Fruit fly (Drosophila melanogaster): ENCODE data around the gene CG14565.

The CG14565 gene

DNA sequence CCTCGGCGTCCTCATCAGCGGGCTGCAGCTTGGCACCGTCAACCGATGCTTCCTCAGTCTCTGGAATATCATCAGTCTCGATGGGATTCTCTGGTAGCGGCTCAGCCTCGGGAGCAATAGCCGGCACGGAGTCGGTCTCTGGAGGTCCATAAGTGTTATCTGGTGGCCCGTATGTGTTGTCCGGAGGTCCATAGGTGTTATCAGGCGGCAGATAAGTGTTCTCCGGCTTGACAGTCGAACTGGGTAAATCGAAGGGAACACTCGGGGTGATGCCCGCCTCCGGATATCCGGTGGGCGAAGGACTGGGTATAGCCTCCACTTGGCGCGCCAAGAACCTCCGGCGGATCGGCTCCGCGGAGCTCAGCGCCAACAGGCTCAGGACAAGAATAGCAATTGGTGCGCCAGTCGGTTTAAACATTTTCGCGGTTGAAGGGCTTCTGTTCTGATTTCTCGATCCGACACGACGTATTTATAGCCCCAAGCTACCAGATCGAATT lies 12.9 kb downstream of the CG14565 start, which contains the start of gene CG14569:
TSS of gene CG14569 (minus strand) at position 447 of the 497 bp plus-strand sequence.
- TF ChIP-seq CG12605 (GFP tag; IDR thresholded peaks at IDR 0.05) (no peak), CG34367 (tag; optimal IDR thresholded peaks at IDR 0.05) (no peak), CG4496 (GFP tag; IDR thresholded peaks at IDR 0.05) (no peak), CG15710 (tag; optimal IDR thresholded peaks at IDR 0.05) (no peak), CG8159 (tag; optimal IDR thresholded peaks at IDR 0.05) (no peak), CG10348 (GFP tag; IDR thresholded peaks at IDR 0.05) (no peak), CG14655 (GFP tag; optimal IDR thresholded peaks at IDR 0.05) (no peak), D1 (tag; optimal IDR thresholded peaks at IDR 0.05) (no peak), CG32121 (GFP tag; IDR thresholded peaks at IDR 0.05) (no peak), Ets98B (GFP tag; IDR thresholded peaks at IDR 0.05) (no peak), gl (tag; optimal IDR thresholded peaks at IDR 0.05) (no peak), CG13204 (GFP tag; optimal IDR thresholded peaks at IDR 0.05) (no peak), rn (GFP tag; IDR thresholded peaks at IDR 0.05) (no peak), CG8301 (tag; optimal IDR thresholded peaks at IDR 0.05) (no peak), Snoo (tag; optimal IDR thresholded peaks at IDR 0.05) (no peak), Pif1B (GFP tag; optimal IDR thresholded peaks at IDR 0.05) (no peak), EcR (GFP tag; optimal IDR thresholded peaks at IDR 0.05) (no peak)

DNA sequence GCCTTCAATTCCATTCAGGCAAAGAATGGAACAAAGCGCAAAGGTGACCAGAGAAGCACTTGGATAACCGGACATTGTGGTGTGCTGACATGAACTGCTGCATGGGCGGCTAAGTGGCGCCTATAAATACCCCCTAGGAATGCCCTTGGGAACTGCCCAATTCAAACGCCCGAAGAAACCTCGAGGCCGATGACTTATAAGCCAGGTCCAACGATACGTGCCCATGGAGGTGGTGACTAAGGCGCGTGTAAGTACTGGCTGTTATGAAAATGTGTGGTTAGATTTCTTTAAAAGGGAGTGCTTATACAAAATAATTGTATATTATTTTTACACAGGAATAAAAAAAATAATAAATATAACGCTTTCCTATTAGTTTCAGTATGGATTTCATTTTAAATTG lies 13.7 kb downstream of the CG14565 start, which contains the start of gene CG14570:
TSS of gene CG14570 (minus strand) at position 101 of the 400 bp plus-strand sequence.
- TF ChIP-seq CG8159 (tag; optimal IDR thresholded peaks at IDR 0.05) (no peak), CG15710 (tag; optimal IDR thresholded peaks at IDR 0.05) (no peak), D1 (tag; optimal IDR thresholded peaks at IDR 0.05) (no peak), fd96Ca (GFP tag; IDR thresholded peaks at IDR 0.05) (no peak), CG14655 (GFP tag; optimal IDR thresholded peaks at IDR 0.05) (no peak), Pif1B (GFP tag; optimal IDR thresholded peaks at IDR 0.05) (no peak), CG34367 (tag; optimal IDR thresholded peaks at IDR 0.05) (no peak), CG9948 (tag; optimal IDR thresholded peaks at IDR 0.05) (no peak), CG32121 (GFP tag; IDR thresholded peaks at IDR 0.05) (no peak), gl (tag; optimal IDR thresholded peaks at IDR 0.05) (no peak), EcR (GFP tag; optimal IDR thresholded peaks at IDR 0.05) (no peak), CG4496 (GFP tag; IDR thresholded peaks at IDR 0.05) (no peak), CG13204 (GFP tag; optimal IDR thresholded peaks at IDR 0.05) (no peak), CG8301 (tag; optimal IDR thresholded peaks at IDR 0.05) (no peak), Ets98B (GFP tag; IDR thresholded peaks at IDR 0.05) (no peak), Snoo (tag; optimal IDR thresholded peaks at IDR 0.05) (no peak), CG12605 (GFP tag; IDR thresholded peaks at IDR 0.05) (no peak), CG10348 (GFP tag; IDR thresholded peaks at IDR 0.05) (no peak), rn (GFP tag; IDR thresholded peaks at IDR 0.05) (no peak), CG17806 (tag; optimal IDR thresholded peaks at IDR 0.05) (no peak)

DNA sequence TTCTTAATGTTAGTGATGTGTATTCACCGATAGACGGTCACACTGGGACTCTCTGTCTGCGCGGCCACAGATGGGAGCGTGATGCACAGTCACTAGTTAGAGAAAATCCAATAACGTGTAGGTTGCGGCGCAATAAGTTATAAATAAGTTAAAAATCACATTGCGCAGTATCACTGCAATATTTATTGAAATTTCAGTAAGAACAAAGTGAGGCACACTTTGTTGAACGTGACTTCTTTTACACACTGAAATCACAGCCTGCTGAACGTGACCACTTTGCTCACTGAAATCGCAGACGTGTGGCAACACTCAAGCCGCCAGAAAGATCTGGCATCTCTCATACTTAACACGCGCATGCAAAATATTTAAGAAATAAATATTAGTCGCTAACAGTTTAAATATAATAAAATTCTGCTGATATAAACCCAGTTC lies 15.4 kb downstream of the CG14565 start, which contains the start of the genes CG11247 and Polr2H:
TSS of gene CG11247 (minus strand) at position 191 of the 432 bp plus-strand sequence.
TSS of gene Polr2H (plus strand) at position 317 of the 432 bp plus-strand sequence.
- TF ChIP-seq CG15710 (tag; optimal IDR thresholded peaks at IDR 0.05), result peak; percentile 81
- peak; percentile 63 for TF ChIP-seq D1 (tag; optimal IDR thresholded peaks at IDR 0.05)
- TF ChIP-seq rn (GFP tag; IDR thresholded peaks at IDR 0.05), result peak; percentile 87
- TF ChIP-seq CG34367 (tag; optimal IDR thresholded peaks at IDR 0.05), result peak; percentile 77
- peak; percentile 44 for TF ChIP-seq gl (tag; optimal IDR thresholded peaks at IDR 0.05)
- peak; percentile 87 for TF ChIP-seq CG32121 (GFP tag; IDR thresholded peaks at IDR 0.05)
- TF ChIP-seq CG4496 (GFP tag; IDR thresholded peaks at IDR 0.05), result peak; percentile 92
- peak; percentile 78 for TF ChIP-seq CG17806 (tag; optimal IDR thresholded peaks at IDR 0.05)
- no peak for TF ChIP-seq EcR (GFP tag; optimal IDR thresholded peaks at IDR 0.05)
- TF ChIP-seq CG8301 (tag; optimal IDR thresholded peaks at IDR 0.05), result peak; percentile 80
- TF ChIP-seq fd96Ca (GFP tag; IDR thresholded peaks at IDR 0.05), result peak; percentile 94
- TF ChIP-seq CG9948 (tag; optimal IDR thresholded peaks at IDR 0.05), result peak; percentile 81
- TF ChIP-seq CG12605 (GFP tag; IDR thresholded peaks at IDR 0.05), result peak; percentile 63; the same call in 1 of the 2 replicates
- no peak for TF ChIP-seq CG13204 (GFP tag; optimal IDR thresholded peaks at IDR 0.05)
- peak; percentile 82 for TF ChIP-seq Pif1A (GFP tag; optimal IDR thresholded peaks at IDR 0.05)
- TF ChIP-seq Snoo (tag; optimal IDR thresholded peaks at IDR 0.05), result peak; percentile 74
- peak; percentile 79 for TF ChIP-seq CG14655 (GFP tag; optimal IDR thresholded peaks at IDR 0.05)
- TF ChIP-seq CG10348 (GFP tag; IDR thresholded peaks at IDR 0.05), result peak; percentile 83
- TF ChIP-seq Pif1B (GFP tag; optimal IDR thresholded peaks at IDR 0.05), result peak; percentile 68
- peak; percentile 75 for TF ChIP-seq CG8159 (tag; optimal IDR thresholded peaks at IDR 0.05)
- peak; percentile 89 for TF ChIP-seq Ets98B (GFP tag; IDR thresholded peaks at IDR 0.05)

DNA sequence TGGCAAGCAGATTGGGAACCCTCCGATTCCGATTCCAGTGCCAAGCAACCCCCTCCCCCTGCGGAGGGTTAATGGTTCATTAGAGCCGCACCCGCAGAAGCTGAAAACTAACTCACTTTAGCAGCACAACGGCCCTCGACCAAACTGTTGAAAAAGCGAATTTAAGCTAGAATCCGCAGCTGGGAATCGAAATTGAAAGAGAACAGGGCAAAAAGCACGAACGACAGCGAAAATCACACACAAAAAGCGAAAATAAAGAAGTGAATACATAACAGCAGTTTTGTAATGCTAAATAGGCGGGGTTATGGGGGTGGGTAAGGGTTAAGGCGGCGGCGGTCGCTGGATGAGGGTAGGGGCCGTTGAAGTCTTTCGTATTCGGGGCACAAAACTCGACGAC lies 16.3 kb downstream of the CG14565 start:
- TF ChIP-seq EcR (GFP tag; optimal IDR thresholded peaks at IDR 0.05) (no peak), CG4496 (GFP tag; IDR thresholded peaks at IDR 0.05) (no peak), CG17806 (tag; optimal IDR thresholded peaks at IDR 0.05) (no peak), CG9948 (tag; optimal IDR thresholded peaks at IDR 0.05) (no peak), fd96Ca (GFP tag; IDR thresholded peaks at IDR 0.05) (no peak), Pif1B (GFP tag; optimal IDR thresholded peaks at IDR 0.05) (no peak), CG15710 (tag; optimal IDR thresholded peaks at IDR 0.05) (no peak), gl (tag; optimal IDR thresholded peaks at IDR 0.05) (no peak), D1 (tag; optimal IDR thresholded peaks at IDR 0.05) (no peak), rn (GFP tag; IDR thresholded peaks at IDR 0.05) (no peak), CG12605 (GFP tag; IDR thresholded peaks at IDR 0.05) (no peak), CG34367 (tag; optimal IDR thresholded peaks at IDR 0.05) (no peak)

DNA sequence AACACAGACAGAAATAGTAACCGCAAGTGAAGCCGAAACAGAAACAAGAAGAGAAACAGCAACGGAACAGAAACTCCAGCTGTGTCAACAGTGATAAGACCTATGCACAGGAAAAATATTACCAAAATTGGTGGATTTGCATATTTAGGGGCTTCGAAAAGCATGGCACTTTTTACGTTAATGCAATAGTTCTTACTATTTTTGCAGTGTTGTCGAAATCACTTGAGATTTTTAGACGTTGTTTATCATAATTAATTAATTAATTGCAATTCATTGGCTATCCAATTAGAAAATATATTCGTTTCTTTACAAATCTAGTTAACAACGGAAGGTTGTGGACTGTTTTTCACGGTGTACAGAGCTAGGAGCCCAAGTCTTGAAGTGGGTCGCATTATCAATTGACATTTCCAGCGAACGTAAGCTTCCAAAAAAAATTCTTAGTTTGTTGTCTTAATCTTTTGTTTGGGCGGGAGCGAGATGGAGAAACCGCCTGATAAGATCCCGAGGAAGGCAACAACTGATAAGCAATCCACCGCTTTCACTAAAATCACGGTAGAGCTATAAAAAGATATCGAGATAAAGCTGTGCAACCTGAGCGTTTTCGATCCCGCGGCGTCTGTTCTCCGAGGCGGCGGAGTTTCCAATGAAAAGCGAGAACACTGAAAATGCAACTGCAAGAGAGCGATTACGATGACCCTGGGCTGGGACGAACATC lies 16.9 kb downstream of the CG14565 start:
- TF ChIP-seq CG8159 (tag; optimal IDR thresholded peaks at IDR 0.05) (no peak), CG34367 (tag; optimal IDR thresholded peaks at IDR 0.05) (no peak), gl (tag; optimal IDR thresholded peaks at IDR 0.05) (no peak), CG13204 (GFP tag; optimal IDR thresholded peaks at IDR 0.05) (no peak), fd96Ca (GFP tag; IDR thresholded peaks at IDR 0.05) (no peak), Pif1A (GFP tag; optimal IDR thresholded peaks at IDR 0.05) (no peak)

Data from whole organism, pupa.